Worm (Caenorhabditis elegans) whole organism, L3 larva: Measurements from ENCODE around the gene T13A10.2.
A peak's percentile ranks its signal among the peaks of the same experiment; 100 is the strongest.
"Not testable (repeated sequence)": the region's sequence is repeated elsewhere in the genome, so short reads cannot be mapped to it uniquely, and the experiment has no call there.

Experiments
- ZK546.5 ChIP-seq: sonication (generic microtip); optimal IDR thresholded peaks from 2 replicates; lab custom pipeline; 2017; ENCODE audit warnings: missing biosample characterization, missing genetic modification characterization
- ama-1 ChIP-seq: fragments of 150-350 bp; optimal IDR thresholded peaks from 2 replicates; lab custom pipeline; 2018
- ceh-28 ChIP-seq: fragments of 150-350 bp; optimal IDR thresholded peaks from 2 replicates; lab custom pipeline; 2014; ENCODE audit warnings: missing biosample characterization, missing genetic modification reagents, missing genetic modification characterization
- ceh-82 ChIP-seq: fragments of 150-350 bp; optimal IDR thresholded peaks from 2 replicates; lab custom pipeline; 2014; ENCODE audit warnings: missing biosample characterization, missing genetic modification characterization
- ceh-9 ChIP-seq: sonication (generic microtip); optimal IDR thresholded peaks from 2 replicates; lab custom pipeline; 2018; ENCODE audit warnings: missing biosample characterization, missing genetic modification characterization
- daf-12 ChIP-seq: fragments of 150-350 bp; optimal IDR thresholded peaks from 2 replicates; lab custom pipeline; 2014; ENCODE audit warnings: missing biosample characterization, missing genetic modification reagents, missing genetic modification characterization
- egl-27 ChIP-seq: sonication (generic microtip); optimal IDR thresholded peaks from 4 replicates; lab custom pipeline; 2017; ENCODE audit warnings: missing biosample characterization, missing genetic modification reagents, missing genetic modification characterization
- egl-5 ChIP-seq: fragments of 150-350 bp; optimal IDR thresholded peaks from 2 replicates; lab custom pipeline; 2017; ENCODE audit warnings: missing biosample characterization, missing genetic modification reagents, missing genetic modification characterization, inconsistent platforms
- elt-2 ChIP-seq: sonication (generic microtip); optimal IDR thresholded peaks from 2 replicates; lab custom pipeline; 2016; ENCODE audit warnings: missing genetic modification reagents, mild to moderate bottlenecking, missing genetic modification characterization, missing compliant biosample characterization
- elt-3 ChIP-seq, 3 experiments: fragments of 150-350 bp in 1 of 3; sonication (generic microtip) in 2 of 3; optimal IDR thresholded peaks; 2 replicates in 2 of 3; 4 replicates in 1 of 3; lab custom pipeline; 2014 to 2017; ENCODE audit warnings: missing biosample characterization in 3 of 3, missing genetic modification characterization in 3 of 3
- eor-1 ChIP-seq, 2 experiments: fragments of 150-350 bp; optimal IDR thresholded peaks; 2 replicates each; lab custom pipeline; 2014 to 2018; ENCODE audit warnings: missing biosample characterization in 2 of 2, missing genetic modification characterization in 2 of 2
- fkh-10 ChIP-seq: sonication (generic microtip); optimal IDR thresholded peaks from 2 replicates; lab custom pipeline; 2017; ENCODE audit warnings: missing biosample characterization, missing genetic modification reagents, missing genetic modification characterization
- fkh-2 ChIP-seq: fragments of 150-350 bp; optimal IDR thresholded peaks from 2 replicates; lab custom pipeline; 2014; ENCODE audit warnings: missing biosample characterization, missing genetic modification reagents, missing genetic modification characterization
- hmg-11 ChIP-seq: sonication (generic microtip); optimal IDR thresholded peaks from 2 replicates; lab custom pipeline; 2016; ENCODE audit warnings: missing genetic modification characterization, missing compliant biosample characterization
- lin-15B ChIP-seq: fragments of 150-350 bp; optimal IDR thresholded peaks from 2 replicates; lab custom pipeline; 2014; ENCODE audit warnings: missing biosample characterization, missing genetic modification characterization
- lin-39 ChIP-seq: fragments of 150-350 bp; optimal IDR thresholded peaks from 2 replicates; lab custom pipeline; 2018; ENCODE audit warnings: missing biosample characterization, missing genetic modification reagents, missing genetic modification characterization
- lsy-12 ChIP-seq: sonication (generic microtip); optimal IDR thresholded peaks from 2 replicates; lab custom pipeline; 2016; ENCODE audit warnings: mild to moderate bottlenecking, missing genetic modification characterization, missing compliant biosample characterization
- mml-1 ChIP-seq: fragments of 150-350 bp; sonication (generic microtip); optimal IDR thresholded peaks from 3 replicates; lab custom pipeline; 2014; ENCODE audit warnings: missing biosample characterization, missing genetic modification characterization
- nfya-1 ChIP-seq: sonication (generic microtip); optimal IDR thresholded peaks from 2 replicates; lab custom pipeline; 2017; ENCODE audit warnings: missing genetic modification characterization, mild to moderate bottlenecking, missing compliant biosample characterization, antibody characterized with exemption, moderate library complexity; ENCODE audit not compliant: insufficient read depth
- nhr-11 ChIP-seq: fragments of 150-350 bp; optimal IDR thresholded peaks from 2 replicates; lab custom pipeline; 2014; ENCODE audit warnings: missing biosample characterization, missing genetic modification characterization
- nhr-25 ChIP-seq: sonication (generic microtip); optimal IDR thresholded peaks from 2 replicates; lab custom pipeline; 2017; ENCODE audit warnings: missing biosample characterization, missing genetic modification characterization
- nhr-43 ChIP-seq: sonication (generic microtip); optimal IDR thresholded peaks from 2 replicates; lab custom pipeline; 2016; ENCODE audit warnings: mild to moderate bottlenecking, missing genetic modification characterization, missing compliant biosample characterization; ENCODE audit not compliant: poor library complexity, severe bottlenecking
- nhr-77 ChIP-seq: fragments of 150-350 bp; optimal IDR thresholded peaks from 2 replicates; lab custom pipeline; 2014; ENCODE audit warnings: missing biosample characterization, missing genetic modification characterization
- pha-4 ChIP-seq: fragments of 150-350 bp; optimal IDR thresholded peaks from 2 replicates; lab custom pipeline; 2014; ENCODE audit warnings: missing biosample characterization, missing genetic modification reagents, missing genetic modification characterization
- pqm-1 ChIP-seq: fragments of 150-350 bp; optimal IDR thresholded peaks from 2 replicates; lab custom pipeline; 2017; ENCODE audit warnings: missing biosample characterization, missing genetic modification characterization, inconsistent platforms
- sea-2 ChIP-seq: fragments of 150-350 bp; sonication (generic microtip); optimal IDR thresholded peaks from 4 replicates; lab custom pipeline; 2014; ENCODE audit warnings: missing biosample characterization, missing genetic modification reagents, missing genetic modification characterization
- skn-1 ChIP-seq: fragments of 150-350 bp; optimal IDR thresholded peaks from 2 replicates; lab custom pipeline; 2014; ENCODE audit warnings: missing biosample characterization, missing genetic modification characterization
- snpc-4 ChIP-seq: fragments of 150-350 bp; optimal IDR thresholded peaks from 2 replicates; lab custom pipeline; 2014; ENCODE audit warnings: missing biosample characterization, missing genetic modification characterization
- tbx-2 ChIP-seq: sonication (generic microtip); optimal IDR thresholded peaks from 2 replicates; lab custom pipeline; 2016; ENCODE audit warnings: mild to moderate bottlenecking, missing genetic modification characterization, missing compliant biosample characterization
- zag-1 ChIP-seq: fragments of 150-350 bp; optimal IDR thresholded peaks from 2 replicates; lab custom pipeline; 2014; ENCODE audit warnings: missing biosample characterization, missing genetic modification characterization
- ztf-11 ChIP-seq: fragments of 150-350 bp; optimal IDR thresholded peaks from 2 replicates; lab custom pipeline; 2014; ENCODE audit warnings: missing biosample characterization, missing genetic modification characterization

The T13A10.2 gene

ce11 chrIV:6253000-6253399, at the start of gene T13A10.2:
Gene T13A10.2 (plus strand): TSS chrIV:6253300.
- TF ChIP-seq nfya-1, fkh-2, nhr-77 (tag; lab: Kevin White, UChicago): not testable (repeated sequence)
- TF ChIP-seq, all 47 proteins: peak for 0; not testable (repeated sequence) for 47

- TF ChIP-seq eor-1 (tag; optimal IDR thresholded peaks at IDR 0.05; lab: Kevin White, UChicago): no peak
- no peak for TF ChIP-seq ztf-11 (tag; lab: Kevin White, UChicago)
- peak; percentile 36 for TF ChIP-seq tbx-2 (tag; lab: Kevin White, UChicago)
- TF ChIP-seq nfya-1 (tag; lab: Kevin White, UChicago): peak; percentile 76
- peak; percentile 42 for TF ChIP-seq elt-2 (tag; lab: Kevin White, UChicago)
- no peak for TF ChIP-seq nhr-77 (tag; lab: Kevin White, UChicago)
- TF ChIP-seq zag-1: no peak
- no peak for TF ChIP-seq fkh-2 (tag; lab: Kevin White, UChicago)
- no peak for TF ChIP-seq nhr-11 (tag; lab: Kevin White, UChicago)
- peak; percentile 26 for TF ChIP-seq nhr-25 (tag; lab: Kevin White, UChicago)
- TF ChIP-seq mml-1 (tag; lab: Kevin White, UChicago): no peak
- TF ChIP-seq snpc-4: peak; percentile 80
- TF ChIP-seq hmg-11 (tag; lab: Kevin White, UChicago): peak; percentile 89
- TF ChIP-seq ama-1: no peak
- TF ChIP-seq ceh-82 (tag; lab: Kevin White, UChicago): peak; percentile 35
- peak; percentile 97 for TF ChIP-seq nhr-43 (tag; lab: Kevin White, UChicago)
- peak; percentile 58 for TF ChIP-seq ceh-28 (tag; lab: Kevin White, UChicago)
- no peak for TF ChIP-seq daf-12 (tag; lab: Kevin White, UChicago)
- no peak for TF ChIP-seq ZK546.5 (tag; lab: Kevin White, UChicago)
- TF ChIP-seq lin-15B (tag; lab: Kevin White, UChicago): peak; percentile 85
- no peak for TF ChIP-seq elt-3 (tag; optimal IDR thresholded peaks at IDR 0.05; lab: Kevin White, UChicago)
- TF ChIP-seq lsy-12 (tag; lab: Kevin White, UChicago): peak; percentile 68
- peak; percentile 93 for TF ChIP-seq pha-4 (tag; lab: Kevin White, UChicago)
- TF ChIP-seq pqm-1 (tag; lab: Kevin White, UChicago): peak; percentile 54
- peak; percentile 68 for TF ChIP-seq lin-39 (tag; lab: Kevin White, UChicago)
- peak; percentile 28 for TF ChIP-seq skn-1 (tag; lab: Kevin White, UChicago)
- TF ChIP-seq egl-5: peak; percentile 13
- peak; percentile 42 for TF ChIP-seq fkh-10 (GFP tag; lab: Kevin White, UChicago)
Measured at ce11 chrIV:6206294-6206776, 46.8 kb upstream of the T13A10.2 start, which contains the start of gene C49A9.10. Gene C49A9.10 (minus strand): TSS chrIV:6206344.

ce11 chrIV:6209337-6209736, 43.8 kb upstream of the T13A10.2 start:
- no peak for TF ChIP-seq mml-1 (tag; lab: Kevin White, UChicago)
- TF ChIP-seq nhr-77 (tag; lab: Kevin White, UChicago): no peak
- TF ChIP-seq skn-1 (tag; lab: Kevin White, UChicago): no peak
- peak; percentile 63 for TF ChIP-seq pha-4 (tag; lab: Kevin White, UChicago)

ce11 chrIV:6210574-6210973, 42.5 kb upstream of the T13A10.2 start, which contains the start of the genes ugt-24 and C49A9.6:
Gene ugt-24 (minus strand): TSS chrIV:6210720.
Gene C49A9.6 (plus strand): TSS chrIV:6210936.
- TF ChIP-seq ceh-9 (tag; lab: Kevin White, UChicago) (no peak), elt-2 (tag; lab: Kevin White, UChicago) (peak; percentile 71), lin-15B (tag; lab: Kevin White, UChicago) (no peak), pha-4 (tag; lab: Kevin White, UChicago) (peak; percentile 66), lsy-12 (tag; lab: Kevin White, UChicago) (no peak), nhr-43 (tag; lab: Kevin White, UChicago) (no peak), egl-27 (tag; lab: Kevin White, UChicago) (no peak), sea-2 (GFP tag; lab: Kevin White, UChicago) (no peak), ama-1 (no peak), ztf-11 (tag; lab: Kevin White, UChicago) (no peak), snpc-4 (no peak), pqm-1 (tag; lab: Kevin White, UChicago) (peak; percentile 59)

- no peak for TF ChIP-seq nhr-43 (tag; lab: Kevin White, UChicago)
- TF ChIP-seq elt-2 (tag; lab: Kevin White, UChicago): peak; percentile 37
- TF ChIP-seq, all 47 proteins: peak for 1
Measured at ce11 chrIV:6213403-6213802, 39.7 kb upstream of the T13A10.2 start, which contains the start of gene C49A9.5. Gene C49A9.5 (plus strand): TSS chrIV:6213673.
